Worm (Caenorhabditis elegans) whole organism, late embryonic: ENCODE measurements around the gene nog-1.

Source experiments
- ama-1 ChIP-seq: fragments of 150-350 bp; optimal IDR thresholded peaks from 2 replicates; lab custom pipeline; 2014
- ceh-24 ChIP-seq: sonication (generic microtip); optimal IDR thresholded peaks from 2 replicates; lab custom pipeline; 2016; ENCODE audit warnings: mild to moderate bottlenecking, missing genetic modification characterization, missing compliant biosample characterization
- elt-4 ChIP-seq: sonication (generic microtip); optimal IDR thresholded peaks from 2 replicates; lab custom pipeline; 2016; ENCODE audit warnings: missing genetic modification characterization, missing compliant biosample characterization
- ets-4 ChIP-seq: sonication (generic microtip); optimal IDR thresholded peaks from 2 replicates; lab custom pipeline; 2016; ENCODE audit warnings: missing genetic modification characterization, missing compliant biosample characterization
- eyg-1 ChIP-seq: sonication (generic microtip); optimal IDR thresholded peaks from 2 replicates; lab custom pipeline; 2016; ENCODE audit warnings: missing genotype, missing genetic modification characterization, missing compliant biosample characterization
- hlh-13 ChIP-seq: fragments of 200-800 bp; sonication (Bioruptor generic); optimal IDR thresholded peaks from 2 replicates; lab custom pipeline; 2018; ENCODE audit warnings: mild to moderate bottlenecking, missing genetic modification characterization, missing compliant biosample characterization
- hlh-8 ChIP-seq: sonication (generic microtip); optimal IDR thresholded peaks from 2 replicates; lab custom pipeline; 2016; ENCODE audit warnings: missing genotype, missing genetic modification characterization, missing compliant biosample characterization
- lim-6 ChIP-seq: sonication (generic microtip); optimal IDR thresholded peaks from 2 replicates; lab custom pipeline; 2016; ENCODE audit warnings: missing genetic modification characterization, missing compliant biosample characterization
- nhr-11 ChIP-seq: fragments of 150-350 bp; optimal IDR thresholded peaks from 2 replicates; lab custom pipeline; 2014; ENCODE audit warnings: missing biosample characterization, missing genetic modification characterization
- pax-1 ChIP-seq: fragments of 150-350 bp; optimal IDR thresholded peaks from 2 replicates; lab custom pipeline; 2014; ENCODE audit warnings: missing biosample characterization, missing genetic modification characterization
- pha-4 ChIP-seq: fragments of 150-350 bp; optimal IDR thresholded peaks from 2 replicates; lab custom pipeline; 2018; ENCODE audit warnings: missing biosample characterization, missing genetic modification reagents, missing genetic modification characterization
- sdc-2 ChIP-seq: sonication (generic microtip); optimal IDR thresholded peaks from 2 replicates; lab custom pipeline; 2016; ENCODE audit warnings: missing genotype, missing genetic modification characterization, missing compliant biosample characterization

DNA sequence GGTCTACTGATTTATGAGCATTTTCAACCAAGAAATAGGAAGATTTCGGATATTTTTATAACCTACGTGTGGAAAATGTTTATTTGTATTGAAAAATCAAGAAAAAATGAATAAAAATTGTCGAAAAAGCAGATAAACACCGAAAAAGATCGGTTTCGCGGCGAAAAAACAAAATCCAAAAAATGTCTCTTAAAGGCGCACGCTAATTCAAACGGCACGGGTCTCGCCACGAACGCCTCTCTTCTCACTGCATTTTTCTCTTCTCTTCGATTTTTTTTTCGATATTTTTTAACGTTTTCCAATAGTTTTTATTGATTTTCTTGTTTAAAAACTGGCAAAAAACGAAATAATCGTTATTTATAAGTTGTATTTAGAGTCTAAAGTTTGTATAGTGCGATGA lies 31.9 kb downstream of the nog-1 start:
- TF ChIP-seq ceh-24 (tag; lab: Kevin White, UChicago) (no peak), elt-4 (tag; lab: Kevin White, UChicago) (no peak), nhr-11 (tag; lab: Kevin White, UChicago) (no peak), ets-4 (tag; lab: Kevin White, UChicago) (no peak), lim-6 (no peak), hlh-13 (GFP tag; lab: Kevin White, UChicago) (no peak), pha-4 (tag; lab: Kevin White, UChicago) (no peak), eyg-1 (tag; lab: Kevin White, UChicago) (no peak), ama-1 (lab: Kevin White, UChicago) (no peak), hlh-8 (no peak), sdc-2 (tag; lab: Kevin White, UChicago) (no peak), pax-1 (no peak)
